Worm (Caenorhabditis elegans) whole organism, L2 larva: ENCODE results near the gene hmp-1.

ENCODE experiments used
- ceh-16 ChIP-seq: fragments of 150-350 bp; optimal IDR thresholded peaks from 2 replicates; lab custom pipeline; 2014; ENCODE audit warnings: missing biosample characterization, missing genetic modification characterization
- egl-27 ChIP-seq: sonication (generic microtip); optimal IDR thresholded peaks from 3 replicates; lab custom pipeline; 2017; ENCODE audit warnings: missing biosample characterization, missing genetic modification reagents, missing genetic modification characterization
- elt-3 ChIP-seq: sonication (generic microtip); optimal IDR thresholded peaks from 2 replicates; lab custom pipeline; 2017; ENCODE audit warnings: missing biosample characterization, missing genetic modification characterization
- lin-39 ChIP-seq: fragments of 150-350 bp; optimal IDR thresholded peaks from 2 replicates; lab custom pipeline; 2014; ENCODE audit warnings: missing biosample characterization, missing genetic modification reagents, missing genetic modification characterization
- nhr-12 ChIP-seq: fragments of 150-350 bp; optimal IDR thresholded peaks from 2 replicates; lab custom pipeline; 2014; ENCODE audit warnings: missing biosample characterization, missing genetic modification characterization
- nhr-6 ChIP-seq: fragments of 150-350 bp; optimal IDR thresholded peaks from 2 replicates; lab custom pipeline; 2014; ENCODE audit warnings: missing biosample characterization, missing genetic modification characterization
- snpc-4 ChIP-seq: fragments of 150-350 bp; optimal IDR thresholded peaks from 2 replicates; lab custom pipeline; 2014; ENCODE audit warnings: missing biosample characterization, missing genetic modification characterization
- unc-62 ChIP-seq: fragments of 150-350 bp; optimal IDR thresholded peaks from 2 replicates; lab custom pipeline; 2014; ENCODE audit warnings: missing biosample characterization, missing genetic modification reagents, missing genetic modification characterization
- zag-1 ChIP-seq: fragments of 150-350 bp; optimal IDR thresholded peaks from 2 replicates; lab custom pipeline; 2014; ENCODE audit warnings: missing biosample characterization, missing genetic modification characterization
- ztf-11 ChIP-seq: sonication (generic microtip); optimal IDR thresholded peaks from 2 replicates; lab custom pipeline; 2017; ENCODE audit warnings: missing biosample characterization, missing genetic modification characterization

DNA sequence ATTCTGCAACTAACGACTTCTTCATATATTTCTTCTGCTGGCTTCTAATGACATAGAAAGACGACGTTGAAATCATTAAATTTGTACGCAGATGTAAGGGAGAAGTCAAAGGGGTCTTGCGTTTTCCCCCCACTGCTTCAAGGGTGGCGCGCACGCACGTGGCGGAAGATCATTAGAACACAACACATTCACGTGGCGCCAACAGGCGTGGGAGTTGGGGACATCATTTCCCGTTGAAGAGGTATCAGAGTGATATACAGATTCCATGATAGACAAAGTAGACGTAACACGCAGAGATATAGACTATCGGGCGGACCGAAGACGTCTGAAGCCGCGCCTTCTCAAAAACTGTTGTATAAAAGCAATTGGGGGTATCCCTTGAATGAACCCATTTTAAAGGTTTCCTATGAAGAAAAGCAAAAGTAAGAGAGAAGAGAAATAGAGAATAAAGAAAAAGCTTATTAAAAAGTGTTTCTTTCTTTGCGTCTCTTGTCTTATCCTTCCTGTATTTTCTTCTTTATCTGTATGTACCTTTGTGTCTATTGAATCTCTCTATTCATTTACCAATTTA, 46.3 kb upstream of the hmp-1 start:
- no peak for TF ChIP-seq nhr-12 (tag; lab: Kevin White, UChicago)
- no peak for TF ChIP-seq nhr-6 (tag; lab: Kevin White, UChicago)
- no peak for TF ChIP-seq ceh-16 (tag; lab: Kevin White, UChicago)
- TF ChIP-seq zag-1 (tag; lab: Kevin White, UChicago): no peak
- no peak for TF ChIP-seq lin-39
- TF ChIP-seq elt-3: no peak
- TF ChIP-seq snpc-4: no peak
- TF ChIP-seq egl-27 (tag; lab: Kevin White, UChicago): peak; percentile 59
- TF ChIP-seq ztf-11 (tag; lab: Kevin White, UChicago): no peak
- no peak for TF ChIP-seq unc-62 (GFP tag; lab: Kevin White, UChicago)
